ENCODE assay signal across 5 fruit fly cellular contexts in the genomic region with DNA sequence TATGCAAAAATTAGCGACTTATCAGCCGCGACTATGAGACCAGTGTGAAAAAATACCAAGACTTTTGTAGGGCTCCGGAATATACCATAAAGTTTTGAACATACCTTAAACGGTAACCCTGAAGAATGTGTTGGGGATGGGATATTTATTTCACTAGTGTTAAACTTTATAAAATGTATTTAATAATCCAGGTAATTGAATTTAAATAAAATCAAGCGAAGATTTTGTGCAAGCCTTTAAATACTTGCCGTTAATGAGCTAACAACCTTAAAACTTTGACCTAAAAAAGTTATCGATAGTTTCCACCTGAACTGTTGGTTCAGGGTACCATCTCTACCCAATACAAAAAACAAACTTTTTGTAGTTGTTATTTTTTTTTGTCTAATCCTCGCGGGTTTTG.
TF ChIP-seq lines count a peak whose summit lies in the region.

Gene CG4101 (plus strand): TSS at position 335 of the 400 bp plus-strand sequence.

- peak; percentile 29 for TF ChIP-seq CTCF in whole organism, embryonic (GFP tag; optimal IDR thresholded peaks at IDR 0.05; lab: Kevin White, UChicago)

TF ChIP-seq in whole organism, adult, 20 proteins besides CTCF, POLR2A, EP300 and RAD21 (continues in another document):
- TF ChIP-seq pad (GFP tag; optimal IDR thresholded peaks at IDR 0.05; lab: Kevin White, UChicago) (peak; percentile 66), Mnt (GFP tag; optimal IDR thresholded peaks at IDR 0.05; lab: Kevin White, UChicago) (peak; percentile 81), bab1 (GFP tag; optimal IDR thresholded peaks at IDR 0.05; lab: Kevin White, UChicago) (peak; percentile 89), cic (GFP tag; optimal IDR thresholded peaks at IDR 0.05; lab: Kevin White, UChicago) (peak; percentile 11), CG11617 (GFP tag; optimal IDR thresholded peaks at IDR 0.05; lab: Kevin White, UChicago) (peak; percentile 79), CG7101 (tag; optimal IDR thresholded peaks at IDR 0.05; lab: Kevin White, UChicago) (peak; percentile 90), Clk (GFP tag; optimal IDR thresholded peaks at IDR 0.05; lab: Kevin White, UChicago) (peak; percentile 80), CG5204 (GFP tag; optimal IDR thresholded peaks at IDR 0.05; lab: Kevin White, UChicago) (peak; percentile 93), CG33017 (tag; optimal IDR thresholded peaks at IDR 0.05; lab: Kevin White, UChicago) (peak; percentile 84), kay (GFP tag; lab: Kevin White, UChicago; ENCODE audit: borderline replicate concordance) (peak; percentile 96), CG14711 (tag; optimal IDR thresholded peaks at IDR 0.05; lab: Kevin White, UChicago) (peak; percentile 96), cnc (optimal IDR thresholded peaks at IDR 0.05; lab: Kevin White, UChicago) (no peak), CG12768 (GFP tag; optimal IDR thresholded peaks at IDR 0.05; lab: Kevin White, UChicago) (peak; percentile 82), Crg-1 (GFP tag; optimal IDR thresholded peaks at IDR 0.05; lab: Kevin White, UChicago) (peak; percentile 84), CG1620 (GFP tag; optimal IDR thresholded peaks at IDR 0.05; lab: Kevin White, UChicago) (peak; percentile 93), toe (GFP tag; optimal IDR thresholded peaks at IDR 0.05; lab: Kevin White, UChicago) (peak; percentile 95), Hr96 (GFP tag; optimal IDR thresholded peaks at IDR 0.05; lab: Kevin White, UChicago) (peak; percentile 85)

TF ChIP-seq in whole organism, embryonic, 481 proteins besides CTCF, POLR2A, EP300 and RAD21 (continues in another document):
- TF ChIP-seq lmd (GFP tag; IDR thresholded peaks at IDR 0.05; lab: Robert Waterston, UW) (peak; percentile 75), Myb (GFP tag; optimal IDR thresholded peaks at IDR 0.05; lab: Kevin White, UChicago) (peak; percentile 62), tgo (GFP tag; IDR thresholded peaks at IDR 0.05; lab: Robert Waterston, UW) (peak; percentile 80), CG12104 (GFP tag; optimal IDR thresholded peaks at IDR 0.05; lab: Kevin White, UChicago) (peak; percentile 74), CG34422 (GFP tag; IDR thresholded peaks at IDR 0.05; lab: Robert Waterston, UW) (peak; percentile 81), CG10274 (GFP tag; optimal IDR thresholded peaks at IDR 0.05; lab: Kevin White, UChicago) (no peak), Ravus (GFP tag; IDR thresholded peaks at IDR 0.05; lab: Robert Waterston, UW) (peak; percentile 28; the same call in 1 of the 2 replicates), Dp (GFP tag; optimal IDR thresholded peaks at IDR 0.05; lab: Kevin White, UChicago) (peak; percentile 39), CG18619 (GFP tag; optimal IDR thresholded peaks at IDR 0.05; lab: Kevin White, UChicago) (peak; percentile 50), BEAF-32 (GFP tag; optimal IDR thresholded peaks at IDR 0.05; lab: Kevin White, UChicago) (peak; percentile 90), E2f1 (GFP tag; IDR thresholded peaks at IDR 0.05; lab: Robert Waterston, UW) (peak; percentile 67), Nf-YC (tag; optimal IDR thresholded peaks at IDR 0.05; lab: Kevin White, UChicago) (peak; percentile 75), HLHmδ (GFP tag; optimal IDR thresholded peaks at IDR 0.05; lab: Kevin White, UChicago) (no peak), CG10462 (GFP tag; optimal IDR thresholded peaks at IDR 0.05; lab: Kevin White, UChicago) (peak; percentile 60), Dek (tag; optimal IDR thresholded peaks at IDR 0.05; lab: Kevin White, UChicago) (peak; percentile 77), zfh2 (GFP tag; optimal IDR thresholded peaks at IDR 0.05; lab: Kevin White, UChicago) (peak; percentile 86), CG7271 (tag; optimal IDR thresholded peaks at IDR 0.05; lab: Kevin White, UChicago) (peak; percentile 67)

TF ChIP-seq in whole organism, prepupa, 60 proteins besides CTCF, POLR2A, EP300 and RAD21 (continues in another document):
- peak; percentile 85 for TF ChIP-seq CG10631 (GFP tag; optimal IDR thresholded peaks at IDR 0.05; lab: Kevin White, UChicago)
- TF ChIP-seq fd59A (GFP tag; optimal IDR thresholded peaks at IDR 0.05; lab: Kevin White, UChicago) = peak; percentile 42
- TF ChIP-seq lz (GFP tag; optimal IDR thresholded peaks at IDR 0.05; lab: Kevin White, UChicago) = peak; percentile 85
- peak; percentile 54 to 74 for TF ChIP-seq ss (GFP tag; optimal IDR thresholded peaks at IDR 0.05; lab: Kevin White, UChicago)
- peak; percentile 81 for TF ChIP-seq cyc (GFP tag; optimal IDR thresholded peaks at IDR 0.05; lab: Kevin White, UChicago)
- peak; percentile 78 for TF ChIP-seq Ets21C (GFP tag; optimal IDR thresholded peaks at IDR 0.05; lab: Kevin White, UChicago)
- TF ChIP-seq Lpt (GFP tag; optimal IDR thresholded peaks at IDR 0.05; lab: Kevin White, UChicago) = peak; percentile 31
- TF ChIP-seq CG31627 (GFP tag; optimal IDR thresholded peaks at IDR 0.05; lab: Kevin White, UChicago) = peak; percentile 89
- peak; percentile 87 for TF ChIP-seq vri (GFP tag; optimal IDR thresholded peaks at IDR 0.05; lab: Kevin White, UChicago)
- TF ChIP-seq OdsH (GFP tag; optimal IDR thresholded peaks at IDR 0.05; lab: Kevin White, UChicago) = peak; percentile 84
- peak; percentile 76 for TF ChIP-seq achi (GFP tag; optimal IDR thresholded peaks at IDR 0.05; lab: Kevin White, UChicago)
- TF ChIP-seq CG16779 (tag; optimal IDR thresholded peaks at IDR 0.05; lab: Kevin White, UChicago) = no peak
- peak; percentile 16 for TF ChIP-seq CG9139 (GFP tag; optimal IDR thresholded peaks at IDR 0.05; lab: Kevin White, UChicago)
- TF ChIP-seq Eip93F (GFP tag; optimal IDR thresholded peaks at IDR 0.05; lab: Kevin White, UChicago) = peak; percentile 64
- peak; percentile 47 for TF ChIP-seq CG1621 (tag; optimal IDR thresholded peaks at IDR 0.05; lab: Kevin White, UChicago)
- no peak for TF ChIP-seq CG4318 (GFP tag; optimal IDR thresholded peaks at IDR 0.05; lab: Kevin White, UChicago)
- peak; percentile 84 for TF ChIP-seq eg (GFP tag; IDR thresholded peaks at IDR 0.05; lab: Robert Waterston, UW)
- TF ChIP-seq CG8632 (GFP tag; optimal IDR thresholded peaks at IDR 0.05; lab: Kevin White, UChicago) = peak; percentile 67

TF ChIP-seq in whole organism, pupa, 21 proteins besides CTCF, POLR2A, EP300 and RAD21 (continues in another document):
- TF ChIP-seq rn (GFP tag; IDR thresholded peaks at IDR 0.05; lab: Robert Waterston, UW) = no peak; the same call in none of the 2 replicates
- peak; percentile 45 for TF ChIP-seq gl (tag; optimal IDR thresholded peaks at IDR 0.05; lab: Kevin White, UChicago)
- TF ChIP-seq CG34367 (tag; optimal IDR thresholded peaks at IDR 0.05; lab: Kevin White, UChicago) = peak; percentile 59
- TF ChIP-seq CG14655 (GFP tag; optimal IDR thresholded peaks at IDR 0.05; lab: Kevin White, UChicago) = peak; percentile 64
- TF ChIP-seq CG4496 (GFP tag; IDR thresholded peaks at IDR 0.05; lab: Robert Waterston, UW) = peak; percentile 80
- peak; percentile 50 for TF ChIP-seq CG9948 (tag; optimal IDR thresholded peaks at IDR 0.05; lab: Kevin White, UChicago)
- TF ChIP-seq Pif1A (GFP tag; optimal IDR thresholded peaks at IDR 0.05; lab: Kevin White, UChicago) = peak; percentile 71
- 0 out of 2 replicates have a peak, but pooled peaks have one; percentile 52 for TF ChIP-seq CG10348 (GFP tag; IDR thresholded peaks at IDR 0.05; lab: Robert Waterston, UW)
- TF ChIP-seq D1 (tag; optimal IDR thresholded peaks at IDR 0.05; lab: Kevin White, UChicago) = no peak
- TF ChIP-seq CG8159 (tag; optimal IDR thresholded peaks at IDR 0.05; lab: Kevin White, UChicago) = peak; percentile 69
- no peak for TF ChIP-seq EcR (GFP tag; optimal IDR thresholded peaks at IDR 0.05; lab: Kevin White, UChicago)
- peak; percentile 79 for TF ChIP-seq Ets98B (GFP tag; IDR thresholded peaks at IDR 0.05; lab: Robert Waterston, UW)
- peak; percentile 70 for TF ChIP-seq Snoo (tag; optimal IDR thresholded peaks at IDR 0.05; lab: Kevin White, UChicago)
- peak; percentile 56 for TF ChIP-seq Pif1B (GFP tag; optimal IDR thresholded peaks at IDR 0.05; lab: Kevin White, UChicago)
- TF ChIP-seq CG32121 (GFP tag; IDR thresholded peaks at IDR 0.05; lab: Robert Waterston, UW) = peak; percentile 76; the same call in 1 of the 2 replicates
- TF ChIP-seq fd96Ca (GFP tag; IDR thresholded peaks at IDR 0.05; lab: Robert Waterston, UW) = peak; percentile 74
- TF ChIP-seq CG8301 (tag; optimal IDR thresholded peaks at IDR 0.05; lab: Kevin White, UChicago) = peak; percentile 60
- peak; percentile 79 for TF ChIP-seq CG15710 (tag; optimal IDR thresholded peaks at IDR 0.05; lab: Kevin White, UChicago)
- TF ChIP-seq CG13204 (GFP tag; optimal IDR thresholded peaks at IDR 0.05; lab: Kevin White, UChicago) = no peak

TF ChIP-seq in whole organism, wandering third instar larva, 38 proteins besides CTCF, POLR2A, EP300 and RAD21 (continues in another document):
- TF ChIP-seq CG9705 (GFP tag; optimal IDR thresholded peaks at IDR 0.05; lab: Kevin White, UChicago) (peak; percentile 75), Mio (GFP tag; optimal IDR thresholded peaks at IDR 0.05; lab: Kevin White, UChicago) (peak; percentile 6), dsf (GFP tag; optimal IDR thresholded peaks at IDR 0.05; lab: Kevin White, UChicago; ENCODE audit: borderline replicate concordance) (peak; percentile 77), Vsx2 (GFP tag; optimal IDR thresholded peaks at IDR 0.05; lab: Kevin White, UChicago; ENCODE audit: partially characterized antibody) (no peak), usp (GFP tag; optimal IDR thresholded peaks at IDR 0.05; lab: Kevin White, UChicago) (no peak), Abd-B (GFP tag; optimal IDR thresholded peaks at IDR 0.05; lab: Kevin White, UChicago) (no peak), Jra (GFP tag; optimal IDR thresholded peaks at IDR 0.05; lab: Kevin White, UChicago) (peak; percentile 89), CG32264 (GFP tag; optimal IDR thresholded peaks at IDR 0.05; lab: Kevin White, UChicago) (peak; percentile 62), Hr78 (GFP tag; optimal IDR thresholded peaks at IDR 0.05; lab: Kevin White, UChicago) (no peak), ey (GFP tag; optimal IDR thresholded peaks at IDR 0.05; lab: Kevin White, UChicago) (peak; percentile 85), foxo (GFP tag; optimal IDR thresholded peaks at IDR 0.05; lab: Kevin White, UChicago) (peak; percentile 51 to 88), rgr (GFP tag; optimal IDR thresholded peaks at IDR 0.05; lab: Kevin White, UChicago) (peak; percentile 87), HLH106 (tag; optimal IDR thresholded peaks at IDR 0.05; lab: Kevin White, UChicago) (peak; percentile 85), CrebA (GFP tag; optimal IDR thresholded peaks at IDR 0.05; lab: Kevin White, UChicago; ENCODE audit: borderline replicate concordance) (no peak), psq (GFP tag; optimal IDR thresholded peaks at IDR 0.05; lab: Kevin White, UChicago) (peak; percentile 74), Hnf4 (GFP tag; optimal IDR thresholded peaks at IDR 0.05; lab: Kevin White, UChicago) (peak; percentile 92), br (GFP tag; optimal IDR thresholded peaks at IDR 0.05; lab: Kevin White, UChicago) (peak; percentile 80), lola (GFP tag; optimal IDR thresholded peaks at IDR 0.05; lab: Kevin White, UChicago) (no peak), Dif (GFP tag; optimal IDR thresholded peaks at IDR 0.05; lab: Kevin White, UChicago; ENCODE audit: partially characterized antibody) (no peak), Myc (optimal IDR thresholded peaks at IDR 0.05; lab: Kevin White, UChicago) (peak; percentile 13), dl (GFP tag; optimal IDR thresholded peaks at IDR 0.05; lab: Kevin White, UChicago; ENCODE audit: insufficient read depth in 1 of 2, partially characterized antibody in 2 of 2) (no peak)
